Worm (Caenorhabditis elegans): ENCODE data around the gene F58B4.7.

ce11 chrV:10929511-10929910, 6.4 kb upstream of the F58B4.7 start, which contains the start of gene F58B4.3:
- no peak for TF ChIP-seq ama-1 (optimal IDR thresholded peaks at IDR 0.05)
- no peak for TF ChIP-seq unc-62 (GFP tag; optimal IDR thresholded peaks at IDR 0.05)
- TF ChIP-seq nhr-76 (tag; optimal IDR thresholded peaks at IDR 0.05) = no peak
- TF ChIP-seq nhr-28 (tag; optimal IDR thresholded peaks at IDR 0.05) = no peak
- no peak for TF ChIP-seq fkh-2 (tag; optimal IDR thresholded peaks at IDR 0.05)
- no peak for TF ChIP-seq skn-1 (tag; optimal IDR thresholded peaks at IDR 0.05)
- TF ChIP-seq nhr-11 (tag; optimal IDR thresholded peaks at IDR 0.05) = no peak
- no peak for TF ChIP-seq nhr-12 (tag; optimal IDR thresholded peaks at IDR 0.05)
- no peak for TF ChIP-seq ztf-11 (tag; optimal IDR thresholded peaks at IDR 0.05)
- TF ChIP-seq pqm-1 (tag; optimal IDR thresholded peaks at IDR 0.05) = no peak
- no peak for TF ChIP-seq lin-39 (tag; optimal IDR thresholded peaks at IDR 0.05)
